Fruit fly (Drosophila melanogaster) whole organism, pupa: ENCODE measurements around the gene CG10996.

Experiments
- CG10348 ChIP-seq: fragments of 200-800 bp; sonication (Bioruptor generic); IDR thresholded peaks from 2 replicates; pipeline ENCODE4 v1.3.6; 2022; ENCODE audit warnings: missing biosample characterization, missing genetic modification characterization
- CG12605 ChIP-seq: fragments of 200-800 bp; sonication (Bioruptor generic); IDR thresholded peaks from 2 replicates; pipeline ENCODE4 v1.3.6; 2022; ENCODE audit warnings: missing biosample characterization, missing genetic modification characterization
- CG13204 ChIP-seq: fragments of 200-800 bp; sonication (Bioruptor generic); optimal IDR thresholded peaks from 2 replicates; lab custom pipeline; 2018; ENCODE audit warnings: missing biosample characterization, mild to moderate bottlenecking, missing genetic modification characterization, moderate library complexity
- CG14655 ChIP-seq: fragments of 200-800 bp; sonication (Bioruptor generic); optimal IDR thresholded peaks from 3 replicates; lab custom pipeline; 2017; ENCODE audit warnings: mild to moderate bottlenecking, missing biosample characterization, missing genetic modification reagents, missing genetic modification characterization
- CG15710 ChIP-seq: fragments of 200-800 bp; sonication (Bioruptor generic); optimal IDR thresholded peaks from 2 replicates; lab custom pipeline; 2018; ENCODE audit warnings: missing biosample characterization, mild to moderate bottlenecking, missing genetic modification characterization, moderate library complexity
- CG17806 ChIP-seq: fragments of 200-800 bp; sonication (Bioruptor generic); optimal IDR thresholded peaks from 2 replicates; lab custom pipeline; 2018; ENCODE audit warnings: missing biosample characterization, mild to moderate bottlenecking, missing genetic modification characterization, moderate library complexity
- CG32121 ChIP-seq: fragments of 200-800 bp; sonication (Bioruptor generic); IDR thresholded peaks from 2 replicates; pipeline ENCODE4 v1.3.6; 2022; ENCODE audit warnings: missing biosample characterization, missing genetic modification characterization
- CG34367 ChIP-seq: fragments of 200-800 bp; sonication (Bioruptor generic); optimal IDR thresholded peaks from 2 replicates; lab custom pipeline; 2018; ENCODE audit warnings: missing biosample characterization, mild to moderate bottlenecking, missing genetic modification characterization
- CG4496 ChIP-seq: fragments of 200-800 bp; sonication (Bioruptor generic); IDR thresholded peaks from 3 replicates; pipeline ENCODE4 v1.3.6; 2022; ENCODE audit warnings: missing biosample characterization, missing genetic modification characterization
- CG8159 ChIP-seq: fragments of 200-800 bp; sonication (Bioruptor generic); optimal IDR thresholded peaks from 3 replicates; lab custom pipeline; 2018; ENCODE audit warnings: missing biosample characterization, mild to moderate bottlenecking, missing genetic modification characterization, moderate library complexity
- CG8301 ChIP-seq: fragments of 200-800 bp; sonication (Bioruptor generic); optimal IDR thresholded peaks from 2 replicates; lab custom pipeline; 2018; ENCODE audit warnings: missing biosample characterization, mild to moderate bottlenecking, missing genetic modification characterization
- CG9948 ChIP-seq: fragments of 200-800 bp; sonication (Bioruptor generic); optimal IDR thresholded peaks from 2 replicates; lab custom pipeline; 2018; ENCODE audit warnings: missing biosample characterization, mild to moderate bottlenecking, missing genetic modification characterization, moderate library complexity
- D1 ChIP-seq: fragments of 200-800 bp; sonication (Bioruptor generic); optimal IDR thresholded peaks from 2 replicates; lab custom pipeline; 2018; ENCODE audit warnings: missing biosample characterization, mild to moderate bottlenecking, missing genetic modification characterization, moderate library complexity
- EcR ChIP-seq: fragments of 200-800 bp; sonication (Bioruptor generic); optimal IDR thresholded peaks from 3 replicates; lab custom pipeline; 2019; ENCODE audit warnings: missing biosample characterization, missing genetic modification characterization, mild to moderate bottlenecking, moderate library complexity, missing genetic modification reagents
- Ets98B ChIP-seq: fragments of 200-800 bp; sonication (Bioruptor generic); IDR thresholded peaks from 2 replicates; pipeline ENCODE4 v1.3.6; 2022; ENCODE audit warnings: missing biosample characterization, missing genetic modification characterization
- Pif1A ChIP-seq: fragments of 200-800 bp; sonication (Bioruptor generic); optimal IDR thresholded peaks from 3 replicates; lab custom pipeline; 2016; ENCODE audit warnings: missing biosample characterization, missing genetic modification characterization
- Pif1B ChIP-seq: fragments of 200-800 bp; sonication (Bioruptor generic); optimal IDR thresholded peaks from 3 replicates; lab custom pipeline; 2016; ENCODE audit warnings: missing biosample characterization, missing genetic modification characterization
- Snoo ChIP-seq: fragments of 200-800 bp; sonication (Bioruptor generic); optimal IDR thresholded peaks from 3 replicates; lab custom pipeline; 2017; ENCODE audit warnings: missing biosample characterization, mild to moderate bottlenecking, missing genetic modification characterization, inconsistent platforms
- fd96Ca ChIP-seq: fragments of 200-800 bp; sonication (Bioruptor generic); IDR thresholded peaks from 3 replicates; pipeline ENCODE4 v1.3.6; 2022; ENCODE audit warnings: missing biosample characterization, missing genetic modification characterization
- gl ChIP-seq: fragments of 200-800 bp; sonication (Bioruptor generic); optimal IDR thresholded peaks from 2 replicates; lab custom pipeline; 2018; ENCODE audit warnings: missing biosample characterization, mild to moderate bottlenecking, missing genetic modification characterization
- rn ChIP-seq: fragments of 200-800 bp; sonication (Bioruptor generic); IDR thresholded peaks from 2 replicates; pipeline ENCODE4 v1.3.6; 2022; ENCODE audit warnings: missing biosample characterization, missing genetic modification characterization

Gene CG10996

DNA sequence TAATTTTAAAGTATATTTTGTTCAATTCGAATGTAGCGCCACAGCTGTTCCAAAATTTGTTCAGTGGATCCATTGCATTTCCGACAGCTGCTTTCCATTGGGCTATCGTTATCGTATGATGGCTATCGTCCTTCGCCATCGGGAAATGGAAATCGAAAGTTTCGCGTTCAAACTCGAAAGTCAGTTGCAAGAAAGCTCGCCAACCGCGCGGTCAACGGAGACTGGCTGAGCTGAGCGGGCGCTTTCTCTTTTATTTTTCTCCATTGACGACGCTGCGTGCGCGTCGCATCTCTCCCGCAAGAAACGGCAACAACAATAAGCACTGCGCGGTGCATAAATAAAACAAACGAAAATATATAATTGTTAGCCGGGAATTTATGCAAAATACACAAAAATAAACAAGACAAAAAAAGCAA, 13.9 kb downstream of the CG10996 start, which contains the start of gene inaE:
Gene inaE (plus strand): TSS at position 181 of the 416 bp plus-strand sequence.
- TF ChIP-seq CG32121 (GFP tag; lab: Robert Waterston, UW) (no peak), CG13204 (GFP tag; lab: Kevin White, UChicago) (no peak), Ets98B (GFP tag; lab: Robert Waterston, UW) (peak; percentile 46; the same call in 1 of the 2 replicates), fd96Ca (GFP tag; lab: Robert Waterston, UW) (peak; percentile 44; the same call in 1 of the 3 replicates), CG17806 (tag; lab: Kevin White, UChicago) (no peak), CG8301 (no peak), Pif1A (peak; percentile 21), CG12605 (GFP tag; lab: Robert Waterston, UW) (no peak), CG8159 (tag; lab: Kevin White, UChicago) (no peak), Snoo (tag; lab: Kevin White, UChicago) (peak; percentile 24), Pif1B (no peak), CG4496 (GFP tag; lab: Robert Waterston, UW) (0 out of 3 replicates have a peak, but pooled peaks have one; percentile 40), CG14655 (GFP tag; lab: Kevin White, UChicago) (no peak)

DNA sequence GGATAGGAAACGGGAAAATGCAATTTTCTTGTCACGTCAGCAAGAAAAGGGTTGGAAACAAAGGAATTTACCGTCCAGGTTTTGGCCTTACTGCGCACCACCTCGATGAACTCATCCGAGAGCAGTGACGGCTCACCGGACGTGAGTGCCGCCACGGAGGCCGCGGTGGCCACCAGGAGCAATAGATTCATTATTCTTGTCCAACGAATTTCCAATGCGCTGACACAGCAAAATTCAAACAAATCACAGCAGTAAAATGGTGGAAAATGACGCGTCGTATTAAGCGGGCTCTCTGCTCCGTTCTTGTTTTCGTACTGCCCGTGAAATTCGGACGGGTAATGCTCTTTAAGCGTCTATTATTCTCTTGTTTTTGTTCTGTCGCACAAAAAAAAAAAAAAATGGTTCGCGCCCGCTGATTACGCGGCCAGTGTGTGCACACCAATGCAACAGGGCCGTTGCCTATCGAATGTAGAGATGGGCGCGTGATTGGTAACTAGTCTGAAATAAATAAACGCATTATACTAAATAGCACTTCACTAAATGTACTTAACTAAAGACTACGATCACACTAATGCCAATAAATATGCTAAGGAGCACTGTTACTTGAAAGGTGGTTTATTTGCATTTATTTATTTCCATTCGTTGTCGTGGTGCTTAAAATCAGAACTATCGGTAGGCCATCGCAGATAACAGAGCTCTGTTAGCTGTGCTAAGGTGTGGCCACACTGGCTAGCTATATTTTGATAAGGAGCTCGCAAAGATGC, 15.5 kb downstream of the CG10996 start, which contains the start of the genes CtsB and amrt:
Gene CtsB (minus strand): TSS at position 432 of the 764 bp plus-strand sequence.
Gene amrt (plus strand): TSS at position 721 of the 764 bp plus-strand sequence.
- TF ChIP-seq CG15710 (tag; lab: Kevin White, UChicago) (peak; percentile 66), CG34367 (tag; lab: Kevin White, UChicago) (peak; percentile 49), CG4496 (GFP tag; lab: Robert Waterston, UW) (peak; percentile 86), CG9948 (tag; lab: Kevin White, UChicago) (peak; percentile 27), CG32121 (GFP tag; lab: Robert Waterston, UW) (peak; percentile 31; the same call in 1 of the 2 replicates), CG8159 (tag; lab: Kevin White, UChicago) (peak; percentile 63), EcR (GFP tag; lab: Kevin White, UChicago) (peak; percentile 15), Ets98B (GFP tag; lab: Robert Waterston, UW) (peak; percentile 44; the same call in 1 of the 2 replicates), Pif1A (peak; percentile 57), Snoo (tag; lab: Kevin White, UChicago) (peak; percentile 64), gl (tag; lab: Kevin White, UChicago) (peak; percentile 64), CG14655 (GFP tag; lab: Kevin White, UChicago) (peak; percentile 71), rn (GFP tag; lab: Robert Waterston, UW) (peak; percentile 55; the same call in 1 of the 2 replicates), CG10348 (GFP tag; lab: Robert Waterston, UW) (no peak), Pif1B (peak; percentile 25), CG17806 (tag; lab: Kevin White, UChicago) (peak; percentile 35), CG8301 (peak; percentile 43), D1 (tag; lab: Kevin White, UChicago) (no peak), CG12605 (GFP tag; lab: Robert Waterston, UW) (peak; percentile 80), fd96Ca (GFP tag; lab: Robert Waterston, UW) (no peak; the same call in 2 of the 3 replicates), CG13204 (GFP tag; lab: Kevin White, UChicago) (no peak)

DNA sequence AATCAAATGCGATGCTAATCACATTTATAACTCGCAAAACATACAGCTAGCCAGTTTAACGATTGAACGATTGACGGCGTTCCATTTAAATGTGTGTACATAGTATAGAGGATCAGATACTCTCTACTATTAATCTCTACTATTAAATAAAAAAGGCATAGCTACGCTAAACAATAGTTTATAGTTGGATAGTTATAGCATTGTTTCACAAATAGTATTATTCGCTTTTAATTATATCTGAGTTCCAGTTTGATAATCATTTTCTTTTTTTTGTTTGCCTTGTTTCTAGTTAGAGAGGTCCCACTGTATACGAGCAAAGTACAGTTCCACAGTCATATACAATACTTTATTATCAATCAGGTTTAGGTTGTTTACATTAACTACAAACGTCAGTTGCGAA, 17.7 kb downstream of the CG10996 start:
- TF ChIP-seq CG8159 (tag; lab: Kevin White, UChicago), result no peak
- 0 out of 2 replicates have a peak, but pooled peaks have one; percentile 41 for TF ChIP-seq CG12605 (GFP tag; lab: Robert Waterston, UW)
- TF ChIP-seq Ets98B (GFP tag; lab: Robert Waterston, UW), result peak; percentile 33; the same call in 1 of the 2 replicates
- peak; percentile 65 for TF ChIP-seq CG32121 (GFP tag; lab: Robert Waterston, UW)
- TF ChIP-seq CG15710 (tag; lab: Kevin White, UChicago), result no peak
- TF ChIP-seq gl (tag; lab: Kevin White, UChicago), result peak; percentile 4
- no peak for TF ChIP-seq Snoo (tag; lab: Kevin White, UChicago)
- TF ChIP-seq CG34367 (tag; lab: Kevin White, UChicago), result no peak
- peak; percentile 55; the same call in 1 of the 3 replicates for TF ChIP-seq CG4496 (GFP tag; lab: Robert Waterston, UW)
- no peak for TF ChIP-seq CG14655 (GFP tag; lab: Kevin White, UChicago)
- TF ChIP-seq fd96Ca (GFP tag; lab: Robert Waterston, UW), result no peak

DNA sequence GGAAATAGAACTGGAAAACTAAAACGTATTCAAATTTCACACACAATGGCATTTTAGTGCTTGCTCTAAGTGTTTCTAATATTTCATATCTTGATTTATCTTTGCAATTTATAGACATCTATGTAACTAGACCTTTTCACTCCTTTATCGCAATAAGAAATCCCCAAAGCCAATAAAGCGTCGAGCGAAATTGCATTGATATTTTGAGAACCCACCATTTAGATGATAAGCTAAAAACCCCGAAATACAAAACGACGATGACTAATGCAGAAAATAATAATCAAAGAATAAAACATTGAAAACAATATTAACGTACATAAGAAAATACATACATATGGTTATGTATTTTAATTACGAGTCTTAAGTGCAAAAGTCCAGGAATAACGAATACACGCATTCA, 18.9 kb downstream of the CG10996 start:
- no peak for TF ChIP-seq CG14655 (GFP tag; lab: Kevin White, UChicago)
- no peak for TF ChIP-seq fd96Ca (GFP tag; lab: Robert Waterston, UW)
- TF ChIP-seq CG32121 (GFP tag; lab: Robert Waterston, UW), result no peak
- no peak for TF ChIP-seq CG17806 (tag; lab: Kevin White, UChicago)
- TF ChIP-seq CG4496 (GFP tag; lab: Robert Waterston, UW), result no peak
- TF ChIP-seq Pif1A, result no peak
- TF ChIP-seq CG10348 (GFP tag; lab: Robert Waterston, UW), result no peak
- no peak for TF ChIP-seq Pif1B
- TF ChIP-seq CG34367 (tag; lab: Kevin White, UChicago), result no peak
- TF ChIP-seq CG15710 (tag; lab: Kevin White, UChicago), result no peak
- TF ChIP-seq gl (tag; lab: Kevin White, UChicago), result no peak
- TF ChIP-seq CG13204 (GFP tag; lab: Kevin White, UChicago), result no peak
- no peak for TF ChIP-seq D1 (tag; lab: Kevin White, UChicago)
- TF ChIP-seq CG8159 (tag; lab: Kevin White, UChicago), result no peak
- no peak for TF ChIP-seq rn (GFP tag; lab: Robert Waterston, UW)
- TF ChIP-seq, all 21 proteins: peak for 0

DNA sequence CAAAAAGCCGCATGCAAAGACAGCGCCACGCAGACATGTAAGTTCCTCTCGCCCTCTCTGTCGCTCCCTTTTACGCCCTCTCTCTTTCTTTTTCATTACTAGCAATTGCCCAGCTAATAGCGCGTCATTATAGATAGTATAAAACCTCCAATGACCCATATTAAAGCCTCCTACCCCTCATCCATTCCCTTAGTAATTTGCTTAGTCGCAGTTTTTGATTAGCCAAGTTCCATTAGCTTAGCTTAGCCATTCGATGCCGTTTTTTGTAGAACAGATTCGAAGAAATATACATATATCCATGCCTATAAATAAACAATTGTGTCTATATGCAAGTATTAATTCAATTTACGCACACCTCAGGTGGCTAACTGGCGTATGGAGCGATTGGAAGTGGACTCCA, 26.7 kb downstream of the CG10996 start:
- TF ChIP-seq D1 (tag; lab: Kevin White, UChicago) (no peak), CG9948 (tag; lab: Kevin White, UChicago) (no peak), gl (tag; lab: Kevin White, UChicago) (no peak), Snoo (tag; lab: Kevin White, UChicago) (no peak), CG15710 (tag; lab: Kevin White, UChicago) (no peak), fd96Ca (GFP tag; lab: Robert Waterston, UW) (no peak), CG4496 (GFP tag; lab: Robert Waterston, UW) (no peak), Ets98B (GFP tag; lab: Robert Waterston, UW) (no peak), CG13204 (GFP tag; lab: Kevin White, UChicago) (no peak)
